Worm (Caenorhabditis elegans) whole organism, L1 larva: ENCODE measurements around the gene R102.11.
A peak's percentile ranks its signal among the peaks of the same experiment; 100 is the strongest.

Experiments used
- F16B12.6 ChIP-seq: fragments of 150-350 bp; optimal IDR thresholded peaks from 2 replicates; lab custom pipeline; 2014; ENCODE audit warnings: missing biosample characterization, missing genetic modification characterization
- aha-1 ChIP-seq: fragments of 150-350 bp; optimal IDR thresholded peaks from 2 replicates; lab custom pipeline; 2014; ENCODE audit warnings: missing biosample characterization, missing genetic modification characterization
- aly-2 ChIP-seq: fragments of 150-350 bp; optimal IDR thresholded peaks from 2 replicates; lab custom pipeline; 2014; ENCODE audit warnings: missing biosample characterization, missing genetic modification characterization
- ceh-8 ChIP-seq: fragments of 200-800 bp; sonication (Bioruptor generic); optimal IDR thresholded peaks from 2 replicates; lab custom pipeline; 2018; ENCODE audit warnings: mild to moderate bottlenecking, missing genetic modification characterization, moderate library complexity, missing compliant biosample characterization
- ceh-82 ChIP-seq, 3 experiments: fragments of 150-350 bp in 1 of 3; sonication (generic microtip) in 2 of 3; optimal IDR thresholded peaks; 2 replicates each; lab custom pipeline; 2014 to 2017; ENCODE audit warnings: missing biosample characterization in 3 of 3, missing genetic modification characterization in 3 of 3
- dsc-1 ChIP-seq: sonication (generic microtip); optimal IDR thresholded peaks from 2 replicates; lab custom pipeline; 2016; ENCODE audit warnings: mild to moderate bottlenecking, missing genetic modification characterization, missing compliant biosample characterization
- efl-1 ChIP-seq, 4 experiments: fragments of 150-350 bp; optimal IDR thresholded peaks in 3 of 4; peaks in 1 of 4; 1 replicate in 1 of 4; 2 replicates in 3 of 4; lab custom pipeline; 2014; ENCODE audit warnings: missing biosample characterization in 2 of 4, missing genetic modification characterization in 2 of 4, missing genetic modification reagents in 2 of 4
- fos-1 ChIP-seq: fragments of 150-350 bp; optimal IDR thresholded peaks from 2 replicates; lab custom pipeline; 2014; ENCODE audit warnings: missing biosample characterization, missing genetic modification characterization
- grh-1 ChIP-seq: fragments of 200-800 bp; sonication (Bioruptor generic); IDR thresholded peaks from 2 replicates; pipeline ENCODE4 v1.3.6; 2022; ENCODE audit warnings: missing genetic modification reagents, missing genetic modification characterization, missing compliant biosample characterization
- hlh-17 ChIP-seq: fragments of 200-800 bp; sonication (Bioruptor generic); optimal IDR thresholded peaks from 2 replicates; lab custom pipeline; 2018; ENCODE audit warnings: missing genetic modification characterization, mild to moderate bottlenecking, missing compliant biosample characterization, moderate library complexity, borderline replicate concordance
- hlh-4 ChIP-seq: sonication (generic microtip); optimal IDR thresholded peaks from 2 replicates; lab custom pipeline; 2016; ENCODE audit warnings: mild to moderate bottlenecking, missing genetic modification characterization, missing compliant biosample characterization
- hpl-2 ChIP-seq: fragments of 150-350 bp; optimal IDR thresholded peaks from 2 replicates; lab custom pipeline; 2014; ENCODE audit warnings: missing biosample characterization, missing genetic modification reagents, missing genetic modification characterization
- lin-39 ChIP-seq: fragments of 150-350 bp; optimal IDR thresholded peaks from 2 replicates; lab custom pipeline; 2014; ENCODE audit warnings: missing biosample characterization, missing genetic modification reagents, missing genetic modification characterization
- lir-3 ChIP-seq: sonication (generic microtip); optimal IDR thresholded peaks from 2 replicates; lab custom pipeline; 2016; ENCODE audit warnings: mild to moderate bottlenecking, missing genetic modification characterization, moderate library complexity, missing compliant biosample characterization; ENCODE audit not compliant: poor library complexity
- lsy-2 ChIP-seq, 2 experiments: fragments of 150-350 bp; optimal IDR thresholded peaks; 2 replicates each; lab custom pipeline; 2014; ENCODE audit warnings: missing biosample characterization in 2 of 2, missing genetic modification characterization in 2 of 2
- nhr-12 ChIP-seq: sonication (generic microtip); optimal IDR thresholded peaks from 2 replicates; lab custom pipeline; 2017; ENCODE audit warnings: missing biosample characterization, missing genetic modification characterization
- nhr-19 ChIP-seq: fragments of 200-800 bp; sonication (Bioruptor generic); conservative IDR thresholded peaks from 2 replicates; pipeline ENCODE4 v1.3.6; 2022; ENCODE audit warnings: missing genetic modification characterization, missing compliant biosample characterization
- nhr-20 ChIP-seq: sonication (generic microtip); optimal IDR thresholded peaks from 2 replicates; lab custom pipeline; 2016; ENCODE audit warnings: mild to moderate bottlenecking, missing genetic modification characterization, missing compliant biosample characterization
- nhr-28 ChIP-seq: fragments of 150-350 bp; optimal IDR thresholded peaks from 2 replicates; lab custom pipeline; 2014; ENCODE audit warnings: missing biosample characterization, missing genetic modification characterization
- nhr-90 ChIP-seq: sonication (generic microtip); optimal IDR thresholded peaks from 2 replicates; lab custom pipeline; 2016; ENCODE audit warnings: mild to moderate bottlenecking, missing genetic modification characterization, missing compliant biosample characterization; ENCODE audit not compliant: poor library complexity
- pqm-1 ChIP-seq: sonication (generic microtip); optimal IDR thresholded peaks from 3 replicates; lab custom pipeline; 2017; ENCODE audit warnings: missing biosample characterization, missing genetic modification characterization
- rnt-1 ChIP-seq: sonication (generic microtip); optimal IDR thresholded peaks from 2 replicates; lab custom pipeline; 2016; ENCODE audit warnings: mild to moderate bottlenecking, missing genetic modification characterization, moderate library complexity, missing compliant biosample characterization
- snpc-4 ChIP-seq: fragments of 150-350 bp; optimal IDR thresholded peaks from 2 replicates; lab custom pipeline; 2014; ENCODE audit warnings: missing biosample characterization, missing genetic modification characterization
- snu-23 ChIP-seq: sonication (generic microtip); optimal IDR thresholded peaks from 2 replicates; lab custom pipeline; 2016; ENCODE audit warnings: missing genetic modification characterization, missing compliant biosample characterization
- sox-4 ChIP-seq: sonication (generic microtip); optimal IDR thresholded peaks from 2 replicates; lab custom pipeline; 2016; ENCODE audit warnings: missing genetic modification characterization, missing compliant biosample characterization
- sptf-1 ChIP-seq: fragments of 150-350 bp; optimal IDR thresholded peaks from 2 replicates; lab custom pipeline; 2014; ENCODE audit warnings: missing biosample characterization, missing genetic modification characterization
- sup-37 ChIP-seq: fragments of 200-800 bp; sonication (Bioruptor generic); optimal IDR thresholded peaks from 2 replicates; lab custom pipeline; 2018; ENCODE audit warnings: mild to moderate bottlenecking, missing genetic modification characterization, missing compliant biosample characterization
- tbx-2 ChIP-seq: sonication (generic microtip); optimal IDR thresholded peaks from 2 replicates; lab custom pipeline; 2016; ENCODE audit warnings: missing genetic modification characterization, missing compliant biosample characterization
- unc-30 ChIP-seq: sonication (generic microtip); optimal IDR thresholded peaks from 2 replicates; lab custom pipeline; 2017; ENCODE audit warnings: missing biosample characterization, missing genetic modification characterization
- zag-1 ChIP-seq: fragments of 150-350 bp; optimal IDR thresholded peaks from 2 replicates; lab custom pipeline; 2014; ENCODE audit warnings: missing biosample characterization, missing genetic modification characterization
- ztf-11 ChIP-seq, 2 experiments: sonication (generic microtip); optimal IDR thresholded peaks; 2 replicates each; lab custom pipeline; 2016 to 2017; ENCODE audit warnings: missing genetic modification characterization in 2 of 2, missing biosample characterization in 1 of 2, missing compliant biosample characterization in 1 of 2

The R102.11 gene

ce11 chrIV:10699660-10700059, at the start of gene R102.11:
Gene R102.11 (minus strand): TSS chrIV:10699760.
- TF ChIP-seq efl-1 (optimal IDR thresholded peaks at IDR 0.05; lab: Kevin White, UChicago), result no peak
- TF ChIP-seq efl-1 (GFP tag; optimal IDR thresholded peaks at IDR 0.05 in 1 of 2; lab: Kevin White, UChicago), result no peak
- no peak for TF ChIP-seq ztf-11 (tag; optimal IDR thresholded peaks at IDR 0.05; lab: Kevin White, UChicago)
- no peak for TF ChIP-seq rnt-1

DNA sequence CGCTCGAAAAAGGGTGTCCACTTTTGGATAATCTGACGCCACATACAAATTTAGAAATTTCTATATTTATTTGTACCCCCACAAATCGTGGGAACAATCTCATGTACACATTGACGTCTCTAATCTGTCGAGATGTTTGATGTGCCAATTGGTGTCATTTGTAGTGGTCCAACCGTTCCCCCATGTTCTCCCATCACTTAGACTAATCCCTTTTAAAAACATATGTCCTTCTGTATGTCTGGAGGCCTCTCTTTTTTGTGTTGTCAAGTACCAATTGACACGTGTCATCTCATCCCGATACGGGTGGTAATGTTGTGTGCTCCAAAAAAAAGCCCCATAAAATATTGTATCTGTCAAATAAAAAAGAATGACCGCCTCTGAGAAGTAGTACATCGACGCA, 45.8 kb upstream of the R102.11 start:
- TF ChIP-seq hlh-17 (GFP tag; lab: Kevin White, UChicago) (no peak), ztf-11 (tag; optimal IDR thresholded peaks at IDR 0.05; lab: Kevin White, UChicago) (no peak), nhr-20 (tag; lab: Kevin White, UChicago) (no peak), pqm-1 (no peak)

DNA sequence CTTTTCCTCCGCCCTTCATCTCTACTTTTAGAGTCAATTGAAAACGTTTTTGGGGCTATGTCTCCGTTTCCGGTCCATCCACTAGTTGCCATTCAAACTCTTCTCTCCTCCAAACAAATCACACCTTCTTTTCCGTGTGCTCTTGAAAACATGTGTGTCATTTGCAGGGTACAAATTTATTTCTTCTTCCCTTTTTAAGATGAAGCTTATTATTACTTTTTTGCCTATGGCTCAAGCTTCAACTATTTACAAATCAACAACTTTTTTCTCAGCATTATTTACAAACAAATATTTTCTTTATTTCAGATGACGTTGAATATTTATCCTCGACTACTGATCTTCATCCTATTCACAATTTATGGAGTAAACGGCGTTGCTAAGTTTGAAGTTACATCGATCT, 44.9 kb upstream of the R102.11 start, which contains the start of gene T25B9.3:
T25B9.3 (plus strand) TSS at position 301 of the 400 bp plus-strand sequence.
- TF ChIP-seq nhr-19 (GFP tag; lab: Robert Waterston, UW) (no peak), efl-1 (optimal IDR thresholded peaks at IDR 0.05; lab: Kevin White, UChicago) (no peak), efl-1 (GFP tag; optimal IDR thresholded peaks at IDR 0.05 in 1 of 2; lab: Kevin White, UChicago) (peak in 1 of 2 experiments; percentile 44)

DNA sequence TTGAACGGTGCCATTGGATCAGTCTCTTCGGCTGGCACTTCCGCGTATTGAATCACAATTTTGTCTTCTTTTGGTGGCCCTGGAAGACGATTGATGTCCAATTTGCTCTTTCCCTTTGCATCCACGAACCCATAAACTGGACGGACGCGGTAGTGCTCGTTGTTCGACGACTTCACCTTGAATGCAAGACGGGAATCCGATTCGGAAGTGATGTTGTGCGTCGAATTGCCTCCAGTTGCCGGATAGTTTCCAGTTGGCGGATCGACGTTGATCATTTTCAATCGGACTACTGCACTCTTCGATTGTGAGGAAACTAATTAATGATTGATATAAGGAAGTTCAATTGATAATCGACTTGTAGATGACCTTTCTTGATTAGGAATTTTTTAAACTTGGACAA, 38.8 kb upstream of the R102.11 start, which contains the start of gene ssp-34:
ssp-34 (minus strand) TSS at position 275 of the 400 bp plus-strand sequence.
- TF ChIP-seq lir-3 (tag; lab: Kevin White, UChicago) (no peak), dsc-1 (tag; lab: Kevin White, UChicago) (no peak), nhr-90 (tag; lab: Kevin White, UChicago) (no peak), aha-1 (tag; lab: Kevin White, UChicago) (no peak), aly-2 (no peak), sptf-1 (tag; lab: Kevin White, UChicago) (no peak), lin-39 (tag; lab: Kevin White, UChicago) (no peak), sox-4 (no peak), zag-1 (tag; lab: Kevin White, UChicago) (no peak), ceh-82 (tag; optimal IDR thresholded peaks at IDR 0.05; lab: Kevin White, UChicago) (no peak)

DNA sequence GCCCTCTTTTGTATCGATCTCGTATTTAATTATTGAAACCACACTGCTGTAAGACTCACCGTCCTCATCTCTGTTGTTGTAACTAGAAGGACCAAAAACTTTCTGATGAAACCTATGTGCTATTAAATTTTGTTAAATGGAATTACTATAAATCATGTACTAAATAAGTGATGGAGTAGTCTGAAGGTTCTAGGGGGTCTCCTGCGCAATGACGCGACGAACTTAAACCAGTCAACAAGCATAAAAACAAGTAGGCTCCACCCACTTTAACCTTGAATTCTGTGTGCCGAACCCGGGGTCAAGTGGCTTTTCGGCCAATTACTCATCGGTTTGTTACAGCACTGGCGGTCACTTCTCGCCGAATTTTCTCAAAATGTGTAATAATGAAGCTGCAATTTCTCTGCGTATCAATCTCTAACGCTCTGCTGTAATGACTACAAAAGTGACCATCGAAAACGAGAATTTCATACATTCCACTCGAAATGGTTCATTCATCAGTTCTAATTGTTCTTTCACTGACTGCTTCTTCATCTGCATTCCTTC, 37.5 kb upstream of the R102.11 start, which contains the start of gene grl-21:
grl-21 (plus strand) TSS at position 464 of the 543 bp plus-strand sequence.
- no peak for TF ChIP-seq hpl-2 (GFP tag; lab: Kevin White, UChicago)
- no peak for TF ChIP-seq F16B12.6
- TF ChIP-seq nhr-28 (tag; lab: Kevin White, UChicago), result no peak
- no peak for TF ChIP-seq snpc-4
- no peak for TF ChIP-seq hlh-17 (GFP tag; lab: Kevin White, UChicago)
- no peak for TF ChIP-seq lin-39 (tag; lab: Kevin White, UChicago)
- no peak for TF ChIP-seq rnt-1
- TF ChIP-seq aly-2, result no peak
- no peak for TF ChIP-seq sup-37 (GFP tag; lab: Kevin White, UChicago)
- no peak for TF ChIP-seq ceh-8 (GFP tag; lab: Kevin White, UChicago)
- TF ChIP-seq hlh-4 (tag; lab: Kevin White, UChicago), result no peak
- TF ChIP-seq unc-30 (tag; lab: Kevin White, UChicago), result no peak
- no peak for TF ChIP-seq nhr-90 (tag; lab: Kevin White, UChicago)
- TF ChIP-seq grh-1, result no peak
- no peak for TF ChIP-seq nhr-12 (tag; lab: Kevin White, UChicago)
- no peak for TF ChIP-seq tbx-2 (tag; lab: Kevin White, UChicago)
- no peak for TF ChIP-seq lsy-2 (tag; optimal IDR thresholded peaks at IDR 0.05; lab: Kevin White, UChicago)
- no peak for TF ChIP-seq snu-23 (GFP tag; lab: Kevin White, UChicago)
- no peak for TF ChIP-seq fos-1 (tag; lab: Kevin White, UChicago)
